Worm (Caenorhabditis elegans): ENCODE measurements around the gene nstp-8.

The nstp-8 gene

DNA sequence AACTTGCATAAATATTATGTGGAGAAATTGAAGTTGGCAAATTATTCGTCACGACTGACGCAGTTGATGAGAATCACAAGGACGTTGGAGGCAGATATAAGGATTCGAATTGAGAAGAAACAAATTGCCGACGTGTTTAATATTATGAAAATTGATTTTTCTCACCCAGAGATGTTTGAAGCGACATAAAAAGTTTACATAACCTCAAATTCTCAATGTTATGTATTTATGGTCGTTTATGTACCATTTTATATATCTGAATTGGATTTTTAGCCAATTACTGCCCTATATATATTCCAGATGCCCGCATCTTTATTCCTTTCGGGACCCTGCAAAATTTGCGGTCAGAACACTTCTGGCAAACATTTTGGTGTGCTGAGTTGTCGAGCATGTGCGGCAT lies 13.3 kb downstream of the nstp-8 start, which contains the start of gene nhr-126:
Gene nhr-126, plus strand, starts transcription at position 301 of the 400 bp plus-strand sequence.
- TF ChIP-seq ceh-28 (tag; optimal IDR thresholded peaks at IDR 0.05) (no peak), nhr-237 (tag; optimal IDR thresholded peaks at IDR 0.05) (no peak), mdl-1 (tag; optimal IDR thresholded peaks at IDR 0.05) (no peak), egl-27 (tag; optimal IDR thresholded peaks at IDR 0.05) (no peak), elt-3 (tag; optimal IDR thresholded peaks at IDR 0.05) (no peak), elt-1 (tag; optimal IDR thresholded peaks at IDR 0.05) (no peak), skn-1 (tag; optimal IDR thresholded peaks at IDR 0.05) (no peak), unc-62 (GFP tag; optimal IDR thresholded peaks at IDR 0.05) (no peak), aly-2 (tag; optimal IDR thresholded peaks at IDR 0.05) (no peak), nhr-11 (tag; optimal IDR thresholded peaks at IDR 0.05) (no peak), fkh-2 (tag; optimal IDR thresholded peaks at IDR 0.05) (no peak), ama-1 (optimal IDR thresholded peaks at IDR 0.05) (no peak), nhr-76 (tag; optimal IDR thresholded peaks at IDR 0.05) (no peak), tbx-2 (tag; optimal IDR thresholded peaks at IDR 0.05) (no peak), nfya-1 (tag; optimal IDR thresholded peaks at IDR 0.05; ENCODE audit: insufficient read depth) (no peak), nhr-43 (tag; optimal IDR thresholded peaks at IDR 0.05; ENCODE audit: poor library complexity, severe bottlenecking) (no peak), jun-1 (tag; optimal IDR thresholded peaks at IDR 0.05) (no peak), daf-12 (tag; optimal IDR thresholded peaks at IDR 0.05) (no peak), pqm-1 (tag; optimal IDR thresholded peaks at IDR 0.05) (no peak), snpc-4 (tag; optimal IDR thresholded peaks at IDR 0.05) (no peak)

DNA sequence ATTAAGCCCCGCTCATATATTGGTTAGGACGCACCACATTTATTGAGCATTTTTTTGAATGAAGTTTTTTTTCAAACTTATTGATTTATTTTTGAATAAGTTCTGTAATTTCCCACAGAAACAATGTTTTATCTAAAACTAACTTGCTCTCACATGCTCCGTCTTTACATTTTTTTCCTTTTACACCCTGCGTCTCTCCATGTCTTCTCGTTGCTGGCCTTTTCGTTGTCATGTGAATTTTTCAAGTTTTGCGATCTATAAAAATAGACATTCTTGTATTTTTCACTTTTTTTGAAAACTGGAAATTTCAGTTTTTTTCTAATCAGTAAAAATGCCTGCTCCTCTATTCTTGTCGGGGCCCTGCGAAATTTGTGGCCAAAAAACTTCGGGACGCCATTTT lies 15.5 kb downstream of the nstp-8 start, which contains the start of gene nhr-134:
Gene nhr-134, plus strand, starts transcription at position 312 of the 400 bp plus-strand sequence.
- peak; percentile 53 for TF ChIP-seq elt-2 (tag; optimal IDR thresholded peaks at IDR 0.05)
- peak; percentile 63 for TF ChIP-seq pha-4 (tag; optimal IDR thresholded peaks at IDR 0.05)
- peak; percentile 34 for TF ChIP-seq snpc-4 (tag; optimal IDR thresholded peaks at IDR 0.05)
- TF ChIP-seq nhr-67 (tag; optimal IDR thresholded peaks at IDR 0.05) = no peak

DNA sequence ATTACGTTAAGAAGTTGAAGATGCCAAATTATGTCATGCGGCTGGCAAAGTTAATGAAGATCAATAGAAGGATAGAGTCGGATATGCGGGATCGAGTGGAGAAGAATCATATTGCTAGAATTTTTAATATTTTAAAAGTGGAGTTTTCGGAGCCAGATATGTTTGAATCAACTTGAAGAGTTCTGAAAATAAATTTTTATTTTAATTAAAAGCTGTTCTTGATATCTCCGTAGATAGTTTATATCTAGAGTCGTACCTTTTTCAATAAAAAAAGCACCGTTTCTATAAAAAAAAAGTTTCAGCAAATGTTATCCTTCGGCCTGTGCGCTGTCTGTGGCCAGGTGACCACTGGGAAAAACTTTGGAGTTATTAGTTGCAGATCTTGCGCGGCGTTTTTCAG lies 17.7 kb downstream of the nstp-8 start, which contains the start of gene nhr-96:
Gene nhr-96, plus strand, starts transcription at position 301 of the 400 bp plus-strand sequence.
- TF ChIP-seq elt-3 (tag; optimal IDR thresholded peaks at IDR 0.05) (no peak), nhr-12 (tag; optimal IDR thresholded peaks at IDR 0.05) (no peak), hmg-11 (tag; optimal IDR thresholded peaks at IDR 0.05) (no peak), sea-2 (GFP tag; optimal IDR thresholded peaks at IDR 0.05) (no peak)

DNA sequence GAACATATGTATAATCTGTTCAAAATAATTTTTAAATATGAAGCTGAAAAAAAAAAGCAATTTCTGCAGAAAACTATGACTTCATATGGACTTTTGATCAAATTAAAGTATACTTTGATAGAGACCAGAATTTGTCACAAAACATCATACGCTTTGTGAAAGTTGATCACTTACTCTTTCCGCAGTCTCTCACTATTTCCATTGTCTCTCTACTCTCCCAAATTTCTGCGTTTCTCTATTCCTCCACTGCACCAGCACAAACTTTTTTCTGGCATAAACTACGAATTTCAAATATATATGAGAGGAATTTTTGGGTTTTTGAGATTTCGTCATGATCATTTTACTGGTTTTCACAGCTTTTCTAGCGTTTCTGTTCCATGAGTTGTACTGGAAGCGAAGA lies 20.4 kb downstream of the nstp-8 start, which contains the start of gene cyp-33C4:
Gene cyp-33C4, plus strand, starts transcription at position 293 of the 400 bp plus-strand sequence.
- TF ChIP-seq sea-2 (GFP tag; optimal IDR thresholded peaks at IDR 0.05) (no peak), eor-1 (tag; optimal IDR thresholded peaks at IDR 0.05) (no peak), skn-1 (tag; optimal IDR thresholded peaks at IDR 0.05) (no peak), ama-1 (optimal IDR thresholded peaks at IDR 0.05) (no peak), snpc-4 (tag; optimal IDR thresholded peaks at IDR 0.05) (no peak), fkh-10 (GFP tag; optimal IDR thresholded peaks at IDR 0.05) (no peak), nhr-237 (tag; optimal IDR thresholded peaks at IDR 0.05) (no peak), nhr-12 (tag; optimal IDR thresholded peaks at IDR 0.05) (no peak), fos-1 (tag; optimal IDR thresholded peaks at IDR 0.05) (no peak), elt-1 (tag; optimal IDR thresholded peaks at IDR 0.05) (no peak), nhr-67 (tag; optimal IDR thresholded peaks at IDR 0.05) (no peak), nhr-77 (tag; optimal IDR thresholded peaks at IDR 0.05) (no peak), ceh-16 (tag; optimal IDR thresholded peaks at IDR 0.05) (no peak), jun-1 (tag; optimal IDR thresholded peaks at IDR 0.05) (peak; percentile 25), pha-4 (tag; optimal IDR thresholded peaks at IDR 0.05) (peak; percentile 39), unc-62 (GFP tag; optimal IDR thresholded peaks at IDR 0.05) (no peak), egl-27 (tag; optimal IDR thresholded peaks at IDR 0.05) (no peak), tbx-2 (tag; optimal IDR thresholded peaks at IDR 0.05) (no peak), mdl-1 (tag; optimal IDR thresholded peaks at IDR 0.05) (no peak), nhr-76 (tag; optimal IDR thresholded peaks at IDR 0.05) (no peak), nhr-11 (tag; optimal IDR thresholded peaks at IDR 0.05) (no peak), R02D3.7 (tag; optimal IDR thresholded peaks at IDR 0.05) (no peak), egl-5 (tag; optimal IDR thresholded peaks at IDR 0.05) (no peak), nhr-23 (tag; optimal IDR thresholded peaks at IDR 0.05) (no peak), lsy-12 (tag; optimal IDR thresholded peaks at IDR 0.05) (no peak), pqm-1 (tag; optimal IDR thresholded peaks at IDR 0.05) (peak; percentile 63), aly-2 (tag; optimal IDR thresholded peaks at IDR 0.05) (no peak), nfya-1 (tag; optimal IDR thresholded peaks at IDR 0.05; ENCODE audit: insufficient read depth) (peak; percentile 38), hmg-11 (tag; optimal IDR thresholded peaks at IDR 0.05) (peak; percentile 47), daf-12 (tag; optimal IDR thresholded peaks at IDR 0.05) (no peak), fkh-2 (tag; optimal IDR thresholded peaks at IDR 0.05) (no peak), unc-39 (tag; optimal IDR thresholded peaks at IDR 0.05) (no peak), elt-2 (tag; optimal IDR thresholded peaks at IDR 0.05) (peak; percentile 43)

Measured in whole organism, L3 larva.